Worm (Caenorhabditis elegans) whole organism, late embryonic: ENCODE measurements around the gene srg-40.

Experiments used
- che-1 ChIP-seq: sonication (generic microtip); optimal IDR thresholded peaks from 2 replicates; lab custom pipeline; 2016; ENCODE audit warnings: mild to moderate bottlenecking, missing genetic modification characterization, missing compliant biosample characterization
- fax-1 ChIP-seq: sonication (generic microtip); optimal IDR thresholded peaks from 2 replicates; lab custom pipeline; 2016; ENCODE audit warnings: missing genotype, missing genetic modification characterization, missing compliant biosample characterization
- unc-86 ChIP-seq: sonication (generic microtip); optimal IDR thresholded peaks from 2 replicates; lab custom pipeline; 2016; ENCODE audit warnings: missing genetic modification characterization, missing compliant biosample characterization

DNA sequence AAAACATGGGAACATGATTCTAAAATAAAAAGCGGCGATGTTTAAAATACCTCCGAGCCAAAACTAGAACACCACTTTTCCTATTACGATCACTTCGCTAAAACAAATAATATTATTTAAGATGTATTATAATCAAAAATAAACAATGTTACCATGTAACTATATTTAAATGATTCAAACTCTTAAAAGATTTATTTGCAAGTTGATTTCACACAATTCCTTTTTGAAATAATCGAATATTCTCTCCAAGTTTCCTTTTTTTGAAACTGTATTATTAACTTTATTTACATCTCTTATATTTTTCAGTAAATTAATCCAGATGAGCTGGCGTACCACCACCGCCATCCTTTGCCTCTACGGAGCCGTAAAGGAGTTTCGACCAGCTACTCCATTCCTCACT is 23.2 kb downstream of the srg-40 start, which contains the start of gene folt-1:
- TF ChIP-seq fax-1: no peak
- no peak for TF ChIP-seq che-1 (tag; lab: Kevin White, UChicago)
- no peak for TF ChIP-seq unc-86 (tag; lab: Kevin White, UChicago)
